Worm (Caenorhabditis elegans) whole organism, L4 larva: Measurements from ENCODE around the gene srz-20.

ENCODE experiments used
- D1046.2 ChIP-seq: fragments of 200-800 bp; sonication (Bioruptor generic); IDR thresholded peaks from 2 replicates; pipeline ENCODE4 v1.3.6; 2022; ENCODE audit warnings: missing genetic modification characterization, missing compliant biosample characterization
- F26F4.8 ChIP-seq: fragments of 200-800 bp; sonication (Bioruptor generic); conservative IDR thresholded peaks from 2 replicates; pipeline ENCODE4 v1.3.6; 2022; ENCODE audit warnings: missing genetic modification characterization, missing compliant biosample characterization
- F49E8.2 ChIP-seq: sonication (generic microtip); optimal IDR thresholded peaks from 2 replicates; lab custom pipeline; 2016; ENCODE audit warnings: missing compliant biosample characterization, mild to moderate bottlenecking, missing genetic modification characterization, borderline replicate concordance
- Y105C5A.15 ChIP-seq: fragments of 200-800 bp; sonication (Bioruptor generic); IDR thresholded peaks from 2 replicates; pipeline ENCODE4 v1.3.6; 2022; ENCODE audit warnings: missing genetic modification characterization, missing compliant biosample characterization
- Y48G9A.11 ChIP-seq: fragments of 200-800 bp; sonication (Bioruptor generic); IDR thresholded peaks from 2 replicates; pipeline ENCODE4 v1.3.6; 2022; ENCODE audit warnings: missing genetic modification reagents, missing genetic modification characterization, missing compliant biosample characterization
- Y5F2A.4 ChIP-seq: fragments of 200-800 bp; sonication (Bioruptor generic); optimal IDR thresholded peaks from 2 replicates; lab custom pipeline; 2018; ENCODE audit warnings: mild to moderate bottlenecking, missing genetic modification characterization, missing compliant biosample characterization
- ZK337.2 ChIP-seq: fragments of 200-800 bp; sonication (Bioruptor generic); IDR thresholded peaks from 2 replicates; pipeline ENCODE4 v1.3.6; 2022; ENCODE audit warnings: missing genetic modification reagents, missing genetic modification characterization, missing compliant biosample characterization
- aly-2 ChIP-seq: sonication (generic microtip); optimal IDR thresholded peaks from 2 replicates; lab custom pipeline; 2018; ENCODE audit warnings: missing biosample characterization, missing genetic modification characterization
- ama-1 ChIP-seq: fragments of 150-350 bp; optimal IDR thresholded peaks from 2 replicates; lab custom pipeline; 2014; ENCODE audit warnings: inconsistent platforms, mixed read lengths
- arid-1 ChIP-seq: fragments of 200-800 bp; sonication (Bioruptor generic); conservative IDR thresholded peaks from 2 replicates; pipeline ENCODE4 v1.3.6; 2022; ENCODE audit warnings: missing genetic modification reagents, missing genetic modification characterization, missing compliant biosample characterization
- attf-4 ChIP-seq: sonication (generic microtip); optimal IDR thresholded peaks from 3 replicates; lab custom pipeline; 2017; ENCODE audit warnings: missing biosample characterization, missing genetic modification characterization
- ceh-28 ChIP-seq: fragments of 150-350 bp; optimal IDR thresholded peaks from 2 replicates; lab custom pipeline; 2014; ENCODE audit warnings: missing biosample characterization, missing genetic modification reagents, missing genetic modification characterization
- ceh-82 ChIP-seq: sonication (generic microtip); optimal IDR thresholded peaks from 2 replicates; lab custom pipeline; 2017; ENCODE audit warnings: missing biosample characterization, missing genetic modification characterization
- ces-1 ChIP-seq: fragments of 150-350 bp; sonication (generic microtip); optimal IDR thresholded peaks from 4 replicates; lab custom pipeline; 2014; ENCODE audit warnings: missing biosample characterization, missing genetic modification reagents, missing genetic modification characterization
- ctbp-1 ChIP-seq: fragments of 200-800 bp; sonication (Bioruptor generic); IDR thresholded peaks from 2 replicates; pipeline ENCODE4 v1.3.6; 2022; ENCODE audit warnings: missing genetic modification reagents, missing genetic modification characterization, missing compliant biosample characterization
- daf-12 ChIP-seq: fragments of 150-350 bp; optimal IDR thresholded peaks from 2 replicates; lab custom pipeline; 2014; ENCODE audit warnings: missing biosample characterization, missing genetic modification reagents, missing genetic modification characterization
- daf-16 ChIP-seq, 3 experiments: sonication (generic microtip); optimal IDR thresholded peaks; 2 replicates each; lab custom pipeline; 2016 to 2017; ENCODE audit warnings: missing genetic modification characterization in 3 of 3, missing genetic modification reagents in 3 of 3, mild to moderate bottlenecking in 2 of 3, missing compliant biosample characterization in 2 of 3, missing biosample characterization in 1 of 3, moderate library complexity in 1 of 3
- daf-19 ChIP-seq: fragments of 200-800 bp; sonication (Bioruptor generic); conservative IDR thresholded peaks from 2 replicates; pipeline ENCODE4 v1.3.6; 2022; ENCODE audit warnings: missing genetic modification characterization, missing compliant biosample characterization
- dmd-8 ChIP-seq: fragments of 200-800 bp; sonication (Bioruptor generic); IDR thresholded peaks from 2 replicates; pipeline ENCODE4 v1.3.6; 2022; ENCODE audit warnings: missing genetic modification characterization, missing compliant biosample characterization
- dmd-9 ChIP-seq: fragments of 200-800 bp; sonication (Bioruptor generic); IDR thresholded peaks from 2 replicates; pipeline ENCODE4 v1.3.6; 2022; ENCODE audit warnings: missing genetic modification reagents, missing genetic modification characterization, missing compliant biosample characterization
- dpl-1 ChIP-seq: fragments of 150-350 bp; optimal IDR thresholded peaks from 2 replicates; lab custom pipeline; 2014; ENCODE audit warnings: missing biosample characterization, missing genetic modification reagents, missing genetic modification characterization
- egl-43 ChIP-seq: fragments of 200-800 bp; sonication (Bioruptor generic); IDR thresholded peaks from 2 replicates; pipeline ENCODE4 v1.3.6; 2022; ENCODE audit warnings: missing genetic modification reagents, missing genetic modification characterization, missing compliant biosample characterization
- fos-1 ChIP-seq: fragments of 150-350 bp; optimal IDR thresholded peaks from 2 replicates; lab custom pipeline; 2014; ENCODE audit warnings: missing biosample characterization, missing genetic modification characterization
- gei-8 ChIP-seq: fragments of 200-800 bp; sonication (Bioruptor generic); optimal IDR thresholded peaks from 2 replicates; lab custom pipeline; 2018; ENCODE audit warnings: mild to moderate bottlenecking, missing genetic modification characterization, missing compliant biosample characterization
- hmg-1.1 ChIP-seq: fragments of 200-800 bp; sonication (Bioruptor generic); IDR thresholded peaks from 2 replicates; pipeline ENCODE4 v1.3.6; 2022; ENCODE audit warnings: missing genetic modification reagents, missing genetic modification characterization, missing compliant biosample characterization
- jun-1 ChIP-seq: fragments of 150-350 bp; optimal IDR thresholded peaks from 2 replicates; lab custom pipeline; 2014; ENCODE audit warnings: missing biosample characterization, missing genetic modification reagents, missing genetic modification characterization
- lim-7 ChIP-seq: fragments of 200-800 bp; sonication (Bioruptor generic); IDR thresholded peaks from 2 replicates; pipeline ENCODE4 v1.3.6; 2022; ENCODE audit warnings: missing genetic modification characterization, missing compliant biosample characterization
- lin-13 ChIP-seq: fragments of 150-350 bp; optimal IDR thresholded peaks from 2 replicates; lab custom pipeline; 2014; ENCODE audit warnings: missing biosample characterization, missing genetic modification reagents, missing genetic modification characterization
- lin-38 ChIP-seq: fragments of 200-800 bp; sonication (Bioruptor generic); IDR thresholded peaks from 2 replicates; pipeline ENCODE4 v1.3.6; 2022; ENCODE audit warnings: missing genetic modification reagents, missing genetic modification characterization, missing compliant biosample characterization
- lin-39 ChIP-seq: fragments of 150-350 bp; optimal IDR thresholded peaks from 2 replicates; lab custom pipeline; 2014; ENCODE audit warnings: missing biosample characterization, missing genetic modification reagents, missing genetic modification characterization
- lir-3 ChIP-seq: sonication (generic microtip); optimal IDR thresholded peaks from 2 replicates; lab custom pipeline; 2016; ENCODE audit warnings: mild to moderate bottlenecking, missing genetic modification characterization, missing compliant biosample characterization
- lsy-2 ChIP-seq, 2 experiments: fragments of 150-350 bp in 1 of 2; sonication (generic microtip) in 1 of 2; optimal IDR thresholded peaks; 2 replicates each; lab custom pipeline; 2014 to 2017; ENCODE audit warnings: missing biosample characterization in 2 of 2, missing genetic modification characterization in 2 of 2
- mep-1 ChIP-seq: fragments of 150-350 bp; sonication (generic microtip); optimal IDR thresholded peaks from 3 replicates; lab custom pipeline; 2014; ENCODE audit warnings: missing biosample characterization, missing genetic modification characterization
- mxl-3 ChIP-seq: fragments of 200-800 bp; sonication (Bioruptor generic); optimal IDR thresholded peaks from 2 replicates; lab custom pipeline; 2018; ENCODE audit warnings: mild to moderate bottlenecking, missing genetic modification characterization, missing compliant biosample characterization
- nhr-10 ChIP-seq: fragments of 150-350 bp; optimal IDR thresholded peaks from 2 replicates; lab custom pipeline; 2014; ENCODE audit warnings: missing biosample characterization, missing genetic modification characterization
- nhr-102 ChIP-seq: sonication (generic microtip); optimal IDR thresholded peaks from 2 replicates; lab custom pipeline; 2016; ENCODE audit warnings: mild to moderate bottlenecking, missing genetic modification characterization, moderate library complexity, missing compliant biosample characterization
- nhr-11 ChIP-seq: fragments of 150-350 bp; optimal IDR thresholded peaks from 2 replicates; lab custom pipeline; 2014; ENCODE audit warnings: missing biosample characterization, missing genetic modification characterization
- nhr-111 ChIP-seq: fragments of 200-800 bp; sonication (Bioruptor generic); optimal IDR thresholded peaks from 2 replicates; lab custom pipeline; 2018; ENCODE audit warnings: mild to moderate bottlenecking, missing genetic modification characterization, missing compliant biosample characterization
- nhr-237 ChIP-seq: sonication (generic microtip); optimal IDR thresholded peaks from 2 replicates; lab custom pipeline; 2017; ENCODE audit warnings: missing biosample characterization, missing genetic modification characterization
- nhr-25 ChIP-seq: sonication (generic microtip); optimal IDR thresholded peaks from 2 replicates; lab custom pipeline; 2017; ENCODE audit warnings: missing genetic modification characterization, mild to moderate bottlenecking, missing compliant biosample characterization, antibody characterized with exemption, moderate library complexity, borderline replicate concordance; ENCODE audit not compliant: insufficient read depth
- nhr-28 ChIP-seq: fragments of 150-350 bp; optimal IDR thresholded peaks from 2 replicates; lab custom pipeline; 2014; ENCODE audit warnings: missing biosample characterization, missing genetic modification characterization
- nhr-42 ChIP-seq: fragments of 200-800 bp; sonication (Bioruptor generic); IDR thresholded peaks from 2 replicates; pipeline ENCODE4 v1.3.6; 2022; ENCODE audit warnings: missing genetic modification characterization, missing compliant biosample characterization
- pqm-1 ChIP-seq: sonication (generic microtip); optimal IDR thresholded peaks from 2 replicates; lab custom pipeline; 2017; ENCODE audit warnings: missing biosample characterization, missing genetic modification characterization
- sdz-12 ChIP-seq: fragments of 200-800 bp; sonication (Bioruptor generic); optimal IDR thresholded peaks from 2 replicates; lab custom pipeline; 2018; ENCODE audit warnings: mild to moderate bottlenecking, missing genetic modification characterization, missing compliant biosample characterization
- set-16 ChIP-seq: fragments of 200-800 bp; sonication (Bioruptor generic); IDR thresholded peaks from 2 replicates; pipeline ENCODE4 v1.3.6; 2022; ENCODE audit warnings: missing genetic modification reagents, missing genetic modification characterization, missing compliant biosample characterization
- skn-1 ChIP-seq: fragments of 150-350 bp; optimal IDR thresholded peaks from 2 replicates; lab custom pipeline; 2014; ENCODE audit warnings: missing biosample characterization, missing genetic modification characterization
- snpc-1.2 ChIP-seq: fragments of 200-800 bp; sonication (Bioruptor generic); IDR thresholded peaks from 2 replicates; pipeline ENCODE4 v1.3.6; 2022; ENCODE audit warnings: missing genetic modification reagents, missing genetic modification characterization, missing compliant biosample characterization
- spr-1 ChIP-seq: sonication (generic microtip); optimal IDR thresholded peaks from 2 replicates; lab custom pipeline; 2016; ENCODE audit warnings: mild to moderate bottlenecking, missing genetic modification characterization, missing compliant biosample characterization
- spr-3 ChIP-seq: fragments of 200-800 bp; sonication (Bioruptor generic); optimal IDR thresholded peaks from 2 replicates; lab custom pipeline; 2018; ENCODE audit warnings: mild to moderate bottlenecking, missing genetic modification characterization, missing compliant biosample characterization
- tag-97 ChIP-seq: fragments of 200-800 bp; sonication (Bioruptor generic); IDR thresholded peaks from 2 replicates; pipeline ENCODE4 v1.3.6; 2022; ENCODE audit warnings: missing genetic modification characterization, missing compliant biosample characterization
- unc-39 ChIP-seq: sonication (generic microtip); optimal IDR thresholded peaks from 2 replicates; lab custom pipeline; 2017; ENCODE audit warnings: missing biosample characterization, missing genetic modification characterization
- zip-2 ChIP-seq: fragments of 150-350 bp; optimal IDR thresholded peaks from 2 replicates; lab custom pipeline; 2014; ENCODE audit warnings: missing biosample characterization, missing genetic modification characterization
- ztf-7 ChIP-seq: fragments of 150-350 bp; optimal IDR thresholded peaks from 2 replicates; lab custom pipeline; 2014; ENCODE audit warnings: missing biosample characterization, missing genetic modification characterization

srz-20 gene

ce11 chrIV:3874417-3874816 lies 41.0 kb upstream of the srz-20 start (continued):
- TF ChIP-seq daf-19 (GFP tag; lab: Robert Waterston, UW) (no peak), nhr-10 (no peak), aly-2 (tag; lab: Kevin White, UChicago) (no peak), tag-97 (GFP tag; lab: Robert Waterston, UW) (no peak), ZK337.2 (GFP tag; lab: Robert Waterston, UW) (no peak), snpc-1.2 (GFP tag; lab: Robert Waterston, UW) (no peak), nhr-11 (peak; percentile 14), nhr-25 (tag; lab: Kevin White, UChicago) (no peak), D1046.2 (GFP tag; lab: Robert Waterston, UW) (no peak), dmd-8 (GFP tag; lab: Robert Waterston, UW) (no peak), dmd-9 (GFP tag; lab: Robert Waterston, UW) (no peak), daf-12 (no peak), dpl-1 (peak; percentile 34), set-16 (GFP tag; lab: Robert Waterston, UW) (no peak), lin-13 (GFP tag; lab: Kevin White, UChicago) (no peak), hmg-1.1 (0 out of 2 replicates have a peak, but pooled peaks have one; percentile 27), unc-39 (tag; lab: Kevin White, UChicago) (no peak), nhr-102 (no peak), zip-2 (tag; lab: Kevin White, UChicago) (no peak), lir-3 (tag; lab: Kevin White, UChicago) (no peak), fos-1 (tag; lab: Kevin White, UChicago) (no peak), daf-16 (GFP tag; optimal IDR thresholded peaks at IDR 0.05; lab: Kevin White, UChicago) (no peak), daf-16 (tag; optimal IDR thresholded peaks at IDR 0.05; lab: Kevin White, UChicago) (peak; percentile 1), lsy-2 (tag; optimal IDR thresholded peaks at IDR 0.05; lab: Kevin White, UChicago) (peak in 1 of 2 experiments; percentile 36), lin-39 (tag; lab: Kevin White, UChicago) (no peak), mep-1 (tag; lab: Kevin White, UChicago) (peak; percentile 72), gei-8 (no peak), Y5F2A.4 (GFP tag; lab: Kevin White, UChicago) (no peak), ama-1 (peak; percentile 97), spr-3 (GFP tag; lab: Kevin White, UChicago) (no peak), ctbp-1 (GFP tag; lab: Robert Waterston, UW) (no peak), pqm-1 (tag; lab: Kevin White, UChicago) (no peak), ces-1 (GFP tag; lab: Kevin White, UChicago) (no peak), nhr-42 (GFP tag; lab: Robert Waterston, UW) (no peak), ztf-7 (tag; lab: Kevin White, UChicago) (no peak), skn-1 (no peak), F26F4.8 (no peak), F49E8.2 (tag; lab: Kevin White, UChicago) (no peak), mxl-3 (GFP tag; lab: Kevin White, UChicago) (no peak), nhr-28 (tag; lab: Kevin White, UChicago) (peak; percentile 67), lim-7 (no peak), ceh-82 (tag; lab: Kevin White, UChicago) (no peak), attf-4 (tag; lab: Kevin White, UChicago) (no peak), ceh-28 (tag; lab: Kevin White, UChicago) (no peak), jun-1 (tag; lab: Kevin White, UChicago) (no peak), egl-43 (no peak), nhr-237 (tag; lab: Kevin White, UChicago) (no peak), sdz-12 (GFP tag; lab: Kevin White, UChicago) (no peak), arid-1 (GFP tag; lab: Robert Waterston, UW) (no peak), nhr-111 (GFP tag; lab: Kevin White, UChicago) (no peak), Y48G9A.11 (GFP tag; lab: Robert Waterston, UW) (no peak), Y105C5A.15 (GFP tag; lab: Robert Waterston, UW) (no peak), lin-38 (GFP tag; lab: Robert Waterston, UW) (no peak; the same call in 1 of the 2 replicates), spr-1 (no peak)
